Worm (Caenorhabditis elegans) whole organism, L4/young adult: ENCODE measurements around the gene R02D5.6.

ENCODE experiments used
- dao-5 ChIP-seq: sonication (generic microtip); optimal IDR thresholded peaks from 2 replicates; lab custom pipeline; 2016; ENCODE audit warnings: missing genotype, missing genetic modification characterization, moderate library complexity, missing compliant biosample characterization
- him-1 ChIP-seq: sonication (generic microtip); optimal IDR thresholded peaks from 2 replicates; lab custom pipeline; 2016; ENCODE audit warnings: missing genotype, missing genetic modification reagents, missing genetic modification characterization, missing compliant biosample characterization

ce11 chrV:14508005-14508521 is 9.8 kb downstream of the R02D5.6 start, which contains the start of gene R02D5.1:
- no peak for TF ChIP-seq him-1 (tag; lab: Kevin White, UChicago)
- TF ChIP-seq dao-5 (tag; lab: Kevin White, UChicago) = no peak
